Worm (Caenorhabditis elegans) whole organism, late embryonic: Measurements from ENCODE around the gene F55E10.1.

Experiments
- K02D7.2 ChIP-seq: sonication (generic microtip); optimal IDR thresholded peaks from 2 replicates; lab custom pipeline; 2017; ENCODE audit warnings: mild to moderate bottlenecking, missing genetic modification characterization, missing compliant biosample characterization
- ama-1 ChIP-seq: fragments of 150-350 bp; optimal IDR thresholded peaks from 2 replicates; lab custom pipeline; 2014
- ceh-14 ChIP-seq: sonication (generic microtip); optimal IDR thresholded peaks from 2 replicates; lab custom pipeline; 2016; ENCODE audit warnings: missing genotype, missing genetic modification characterization, missing compliant biosample characterization
- ceh-22 ChIP-seq: sonication (generic microtip); optimal IDR thresholded peaks from 2 replicates; lab custom pipeline; 2017; ENCODE audit warnings: missing biosample characterization, missing genetic modification characterization
- ceh-45 ChIP-seq: fragments of 200-800 bp; sonication (Bioruptor generic); IDR thresholded peaks from 2 replicates; pipeline ENCODE4 v1.3.6; 2022; ENCODE audit warnings: missing genetic modification reagents, missing genetic modification characterization, missing compliant biosample characterization
- fkh-10 ChIP-seq: fragments of 150-350 bp; optimal IDR thresholded peaks from 2 replicates; lab custom pipeline; 2014; ENCODE audit warnings: missing biosample characterization, missing genetic modification reagents, missing genetic modification characterization
- zip-5 ChIP-seq: sonication (generic microtip); optimal IDR thresholded peaks from 2 replicates; lab custom pipeline; 2016; ENCODE audit warnings: missing genetic modification characterization, missing compliant biosample characterization

DNA sequence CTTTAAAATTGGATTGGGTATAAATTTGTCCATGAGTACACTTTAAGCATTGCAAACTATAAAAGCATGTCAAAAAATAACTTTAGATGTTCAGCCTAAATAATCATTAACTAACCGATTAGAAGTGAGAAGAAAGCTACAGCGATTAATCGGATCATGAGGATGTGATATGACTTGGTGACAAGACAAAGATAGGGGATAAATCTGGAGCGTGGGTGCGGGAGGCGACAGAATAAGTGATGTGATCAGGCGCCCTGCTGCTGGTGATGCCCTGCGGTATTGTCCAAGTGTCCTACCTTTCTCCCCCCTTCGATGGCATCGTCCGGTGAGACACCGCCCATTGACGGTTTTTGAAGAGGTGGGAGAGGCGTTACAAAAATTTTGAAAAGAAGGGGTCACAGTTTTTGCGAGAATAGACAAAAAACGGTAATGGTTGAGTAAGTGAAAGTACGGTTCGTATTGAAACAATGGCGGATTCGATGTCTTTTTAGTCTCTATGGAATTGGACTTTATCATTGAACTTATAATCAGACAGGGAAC lies 42.9 kb downstream of the F55E10.1 start, which contains the start of gene F41D9.2:
- TF ChIP-seq K02D7.2: no peak
- TF ChIP-seq ceh-45 (GFP tag; lab: Robert Waterston, UW): no peak
- no peak for TF ChIP-seq fkh-10 (GFP tag; lab: Kevin White, UChicago)
- no peak for TF ChIP-seq ceh-14
- TF ChIP-seq ceh-22: no peak
- TF ChIP-seq ama-1 (lab: Kevin White, UChicago): no peak
- no peak for TF ChIP-seq zip-5 (tag; lab: Kevin White, UChicago)
